Fruit fly (Drosophila melanogaster): ENCODE results near the gene Hsc20.

DNA sequence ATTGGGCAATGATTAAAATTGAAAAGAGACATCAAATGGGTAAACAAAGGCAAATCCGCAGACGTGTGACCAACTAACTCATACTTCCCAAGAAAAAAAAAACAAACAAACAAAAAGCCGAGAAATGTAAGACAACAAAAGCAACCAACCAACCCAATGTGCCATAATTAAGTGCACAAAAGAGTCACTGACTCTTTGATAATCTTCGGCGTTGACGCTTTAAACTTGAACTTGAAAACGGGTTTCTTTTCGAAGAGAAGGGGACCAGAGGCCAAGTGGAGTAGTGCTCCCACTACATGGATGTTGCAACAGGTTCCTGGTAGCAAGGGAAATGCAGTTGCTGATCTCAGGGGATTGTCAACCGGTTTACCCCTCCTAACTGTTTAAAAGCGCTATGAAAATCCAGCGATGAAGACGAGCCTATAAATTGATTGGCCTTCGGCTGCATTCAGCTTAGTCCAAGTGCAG lies 47.1 kb downstream of the Hsc20 start, which contains the start of gene CG13064:
- TF ChIP-seq CG8478 (optimal IDR thresholded peaks at IDR 0.05): no peak
- TF ChIP-seq CTCF (optimal IDR thresholded peaks at IDR 0.05): no peak

Measured in S2 (cell line).